Worm (Caenorhabditis elegans): ENCODE data around the gene str-255.

ce11 chrV:2151458-2151857 lies 12.2 kb downstream of the str-255 start, which contains the start of gene srbc-24:
- TF ChIP-seq lin-11 (tag; optimal IDR thresholded peaks at IDR 0.05) (no peak), gmeb-1 (tag; optimal IDR thresholded peaks at IDR 0.05) (no peak), skn-1 (tag; optimal IDR thresholded peaks at IDR 0.05) (no peak), egl-27 (tag; optimal IDR thresholded peaks at IDR 0.05) (no peak), ama-1 (optimal IDR thresholded peaks at IDR 0.05) (no peak), lin-13 (GFP tag; optimal IDR thresholded peaks at IDR 0.05) (no peak)

All from whole organism, L2 larva.